Worm (Caenorhabditis elegans) whole organism, L1 larva: ENCODE data around the gene str-52.

Source experiments
- ama-1 ChIP-seq: fragments of 150-350 bp; optimal IDR thresholded peaks from 2 replicates; lab custom pipeline; 2014
- efl-1 ChIP-seq, 4 experiments: fragments of 150-350 bp; optimal IDR thresholded peaks in 3 of 4; peaks in 1 of 4; 1 replicate in 1 of 4; 2 replicates in 3 of 4; lab custom pipeline; 2014; ENCODE audit warnings: missing biosample characterization in 2 of 4, missing genetic modification characterization in 2 of 4, missing genetic modification reagents in 2 of 4
- fos-1 ChIP-seq: fragments of 150-350 bp; optimal IDR thresholded peaks from 2 replicates; lab custom pipeline; 2014; ENCODE audit warnings: missing biosample characterization, missing genetic modification characterization
- hlh-17 ChIP-seq: fragments of 200-800 bp; sonication (Bioruptor generic); optimal IDR thresholded peaks from 2 replicates; lab custom pipeline; 2018; ENCODE audit warnings: missing genetic modification characterization, mild to moderate bottlenecking, missing compliant biosample characterization, moderate library complexity, borderline replicate concordance
- hlh-4 ChIP-seq: sonication (generic microtip); optimal IDR thresholded peaks from 2 replicates; lab custom pipeline; 2016; ENCODE audit warnings: mild to moderate bottlenecking, missing genetic modification characterization, missing compliant biosample characterization
- lsy-2 ChIP-seq, 2 experiments: fragments of 150-350 bp; optimal IDR thresholded peaks; 2 replicates each; lab custom pipeline; 2014; ENCODE audit warnings: missing biosample characterization in 2 of 2, missing genetic modification characterization in 2 of 2
- nhr-90 ChIP-seq: sonication (generic microtip); optimal IDR thresholded peaks from 2 replicates; lab custom pipeline; 2016; ENCODE audit warnings: mild to moderate bottlenecking, missing genetic modification characterization, missing compliant biosample characterization; ENCODE audit not compliant: poor library complexity
- rnt-1 ChIP-seq: sonication (generic microtip); optimal IDR thresholded peaks from 2 replicates; lab custom pipeline; 2016; ENCODE audit warnings: mild to moderate bottlenecking, missing genetic modification characterization, moderate library complexity, missing compliant biosample characterization
- skn-1 ChIP-seq: fragments of 150-350 bp; optimal IDR thresholded peaks from 2 replicates; lab custom pipeline; 2014; ENCODE audit warnings: missing biosample characterization, missing genetic modification characterization
- snpc-4 ChIP-seq: fragments of 150-350 bp; optimal IDR thresholded peaks from 2 replicates; lab custom pipeline; 2014; ENCODE audit warnings: missing biosample characterization, missing genetic modification characterization
- swsn-7 ChIP-seq: sonication (generic microtip); optimal IDR thresholded peaks from 2 replicates; lab custom pipeline; 2016; ENCODE audit warnings: missing genetic modification characterization, missing compliant biosample characterization
- unc-98 ChIP-seq: fragments of 200-800 bp; sonication (Bioruptor generic); IDR thresholded peaks from 2 replicates; pipeline ENCODE4 v1.3.6; 2022; ENCODE audit warnings: missing genetic modification characterization, missing compliant biosample characterization

ce11 chrV:2121910-2122362 is 24.0 kb downstream of the str-52 start, which contains the start of gene F22F7.8:
- no peak for TF ChIP-seq hlh-17 (GFP tag; lab: Kevin White, UChicago)
- TF ChIP-seq ama-1, result no peak
- no peak for TF ChIP-seq nhr-90
- TF ChIP-seq efl-1 (optimal IDR thresholded peaks at IDR 0.05; lab: Kevin White, UChicago), result no peak
- no peak for TF ChIP-seq efl-1 (GFP tag; optimal IDR thresholded peaks at IDR 0.05 in 1 of 2; lab: Kevin White, UChicago)
- no peak for TF ChIP-seq fos-1
- TF ChIP-seq unc-98 (GFP tag; lab: Robert Waterston, UW), result no peak
- no peak for TF ChIP-seq swsn-7 (tag; lab: Kevin White, UChicago)
- TF ChIP-seq rnt-1 (tag; lab: Kevin White, UChicago), result no peak
- no peak for TF ChIP-seq skn-1 (tag; lab: Kevin White, UChicago)
- no peak for TF ChIP-seq hlh-4 (tag; lab: Kevin White, UChicago)
- no peak for TF ChIP-seq snpc-4
- no peak for TF ChIP-seq lsy-2 (tag; optimal IDR thresholded peaks at IDR 0.05; lab: Kevin White, UChicago)
